Worm (Caenorhabditis elegans) whole organism, midembryonic: ENCODE data around the gene ZC239.4.
"Not testable (repeated sequence)": the region's sequence is repeated elsewhere in the genome, so short reads cannot be mapped to it uniquely, and the experiment has no call there.

ENCODE experiments used
- T22C8.4 ChIP-seq: fragments of 200-800 bp; sonication (Bioruptor generic); IDR thresholded peaks from 2 replicates; pipeline ENCODE4 v1.3.6; 2022; ENCODE audit warnings: missing genetic modification characterization, missing compliant biosample characterization
- cog-1 ChIP-seq: sonication (generic microtip); optimal IDR thresholded peaks from 2 replicates; lab custom pipeline; 2016; ENCODE audit warnings: missing genetic modification characterization, missing compliant biosample characterization
- flt-1 ChIP-seq: fragments of 200-800 bp; sonication (Bioruptor generic); IDR thresholded peaks from 2 replicates; pipeline ENCODE4 v1.3.6; 2022; ENCODE audit warnings: missing genetic modification characterization, missing compliant biosample characterization
- klf-2 ChIP-seq: fragments of 200-800 bp; sonication (Bioruptor generic); conservative IDR thresholded peaks from 2 replicates; pipeline ENCODE4 v1.3.6; 2022; ENCODE audit warnings: missing genetic modification reagents, missing genetic modification characterization, missing compliant biosample characterization
- med-1 ChIP-seq: sonication (generic microtip); optimal IDR thresholded peaks from 2 replicates; lab custom pipeline; 2017; ENCODE audit warnings: missing genetic modification characterization, mild to moderate bottlenecking, missing compliant biosample characterization, antibody characterized with exemption, missing genetic modification reagents; ENCODE audit not compliant: insufficient read depth
- ref-1 ChIP-seq: fragments of 200-800 bp; sonication (Bioruptor generic); conservative IDR thresholded peaks from 2 replicates; pipeline ENCODE4 v1.3.6; 2022; ENCODE audit warnings: missing genetic modification reagents, missing genetic modification characterization, missing compliant biosample characterization
- tab-1 ChIP-seq: fragments of 200-800 bp; sonication (Bioruptor generic); IDR thresholded peaks from 2 replicates; pipeline ENCODE4 v1.3.6; 2022; ENCODE audit warnings: missing genetic modification characterization, missing compliant biosample characterization
- ztf-23 ChIP-seq: fragments of 200-800 bp; sonication (Bioruptor generic); IDR thresholded peaks from 2 replicates; pipeline ENCODE4 v1.3.6; 2022; ENCODE audit warnings: missing genetic modification reagents, missing genetic modification characterization, missing compliant biosample characterization
- ztf-29 ChIP-seq: fragments of 200-800 bp; sonication (Bioruptor generic); IDR thresholded peaks from 2 replicates; pipeline ENCODE4 v1.3.6; 2022; ENCODE audit warnings: missing genetic modification reagents, missing genetic modification characterization, missing compliant biosample characterization

The ZC239.4 gene

DNA sequence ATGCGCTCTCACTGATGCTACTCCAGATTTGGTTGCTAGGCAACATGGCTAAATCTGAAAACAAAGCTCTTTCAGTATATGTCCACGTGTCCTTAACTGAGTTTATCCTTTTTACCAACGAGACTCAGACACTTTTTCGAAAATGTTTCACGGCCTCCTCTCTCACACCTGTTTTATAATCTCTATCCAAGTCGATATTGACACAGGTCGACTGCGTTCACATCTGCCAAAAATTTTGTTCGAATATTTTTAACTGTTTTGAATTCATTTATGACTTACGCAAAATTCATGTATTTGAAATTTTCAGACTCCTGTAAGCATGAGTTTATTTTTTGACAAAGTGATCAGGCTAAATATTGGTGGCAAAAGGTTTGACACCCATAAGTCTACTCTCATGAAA lies 1.8 kb downstream of the ZC239.4 start, which contains the start of gene ZC239.3:
ZC239.3 (plus strand) TSS at position 301 of the 400 bp plus-strand sequence.
- not testable (repeated sequence) for TF ChIP-seq ztf-29 (GFP tag; lab: Robert Waterston, UW); cog-1 (tag; lab: Kevin White, UChicago); klf-2 (GFP tag; lab: Robert Waterston, UW)

DNA sequence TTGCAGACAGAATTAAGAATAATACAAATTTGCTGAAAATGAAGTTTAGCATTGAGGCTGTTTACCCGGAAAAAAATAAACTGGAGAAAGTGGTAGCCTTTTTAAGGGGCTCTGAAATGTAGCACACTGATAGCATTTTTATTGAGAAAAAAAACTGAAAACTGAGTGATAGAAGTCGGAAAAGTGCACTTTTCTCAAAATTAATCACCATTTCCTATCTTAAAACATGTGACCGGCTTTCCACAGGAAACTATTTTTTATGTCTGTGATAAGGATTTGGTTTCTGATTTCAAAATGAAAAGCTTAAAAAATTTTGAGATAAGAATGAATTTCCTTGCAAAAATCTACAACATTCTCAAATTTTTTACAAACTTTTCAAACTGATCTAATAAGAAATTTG lies 6.7 kb downstream of the ZC239.4 start, which contains the start of gene ZC239.22:
ZC239.22 (minus strand) TSS at position 101 of the 400 bp plus-strand sequence.
- no peak for TF ChIP-seq ref-1
- TF ChIP-seq flt-1 (GFP tag; lab: Robert Waterston, UW): no peak
- TF ChIP-seq ztf-29 (GFP tag; lab: Robert Waterston, UW): no peak
- TF ChIP-seq T22C8.4 (GFP tag; lab: Robert Waterston, UW): no peak
- no peak for TF ChIP-seq ztf-23
- no peak for TF ChIP-seq med-1
- no peak for TF ChIP-seq cog-1 (tag; lab: Kevin White, UChicago)
- no peak for TF ChIP-seq klf-2 (GFP tag; lab: Robert Waterston, UW)
- TF ChIP-seq tab-1 (GFP tag; lab: Robert Waterston, UW): no peak

DNA sequence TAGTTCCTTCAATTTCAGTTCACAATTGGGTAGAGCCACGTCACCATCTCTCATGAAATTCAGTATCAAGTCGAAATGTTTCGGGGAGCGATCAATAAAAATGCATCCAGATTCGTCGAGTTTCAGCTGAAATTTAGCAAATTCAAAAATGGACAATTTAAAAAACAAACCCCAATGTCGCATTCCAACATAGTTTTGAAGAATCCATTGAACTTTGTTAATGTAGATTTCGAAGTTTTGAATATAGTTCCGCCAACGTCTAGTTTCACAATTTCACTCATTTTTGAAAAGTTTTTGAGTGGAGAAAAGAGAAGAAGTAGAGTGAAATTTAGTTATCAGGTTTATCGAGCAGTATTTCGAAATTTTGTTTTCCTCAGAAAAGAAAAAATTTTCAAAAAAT lies 7.7 kb downstream of the ZC239.4 start, which contains the start of gene ZC239.14:
ZC239.14 (minus strand) TSS at position 305 of the 400 bp plus-strand sequence.
- TF ChIP-seq cog-1 (tag; lab: Kevin White, UChicago): no peak
- TF ChIP-seq tab-1 (GFP tag; lab: Robert Waterston, UW): no peak
- TF ChIP-seq flt-1 (GFP tag; lab: Robert Waterston, UW): no peak
- TF ChIP-seq ref-1: no peak
- no peak for TF ChIP-seq T22C8.4 (GFP tag; lab: Robert Waterston, UW)
- no peak for TF ChIP-seq ztf-23
- TF ChIP-seq ztf-29 (GFP tag; lab: Robert Waterston, UW): no peak
- no peak for TF ChIP-seq med-1
- TF ChIP-seq klf-2 (GFP tag; lab: Robert Waterston, UW): no peak

DNA sequence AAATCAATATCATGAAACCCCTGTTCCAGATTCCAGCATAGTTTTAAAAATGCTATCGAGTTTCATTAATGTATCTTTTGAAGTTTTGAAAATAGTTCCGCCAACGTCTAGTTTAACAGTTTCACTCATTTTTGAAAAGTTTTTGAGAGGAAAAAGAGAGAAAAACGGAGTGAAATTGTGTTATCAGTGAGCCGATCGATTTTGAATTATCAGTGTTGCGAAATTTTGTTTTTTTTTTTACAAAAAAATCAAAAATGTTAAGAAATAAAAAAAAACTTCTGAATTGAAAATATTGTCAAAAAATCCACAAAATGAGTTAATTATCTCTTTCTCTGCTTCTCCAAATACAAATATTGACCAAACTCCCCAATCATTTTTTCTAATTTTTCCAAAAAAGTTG lies 8.7 kb downstream of the ZC239.4 start, which contains the start of gene ZC239.13:
ZC239.13 (minus strand) TSS at position 154 of the 400 bp plus-strand sequence.
- no peak for TF ChIP-seq ztf-23
- no peak for TF ChIP-seq med-1
- TF ChIP-seq cog-1 (tag; lab: Kevin White, UChicago): no peak
- no peak for TF ChIP-seq klf-2 (GFP tag; lab: Robert Waterston, UW)
- TF ChIP-seq ztf-29 (GFP tag; lab: Robert Waterston, UW): no peak
- no peak for TF ChIP-seq T22C8.4 (GFP tag; lab: Robert Waterston, UW)
- TF ChIP-seq tab-1 (GFP tag; lab: Robert Waterston, UW): no peak

DNA sequence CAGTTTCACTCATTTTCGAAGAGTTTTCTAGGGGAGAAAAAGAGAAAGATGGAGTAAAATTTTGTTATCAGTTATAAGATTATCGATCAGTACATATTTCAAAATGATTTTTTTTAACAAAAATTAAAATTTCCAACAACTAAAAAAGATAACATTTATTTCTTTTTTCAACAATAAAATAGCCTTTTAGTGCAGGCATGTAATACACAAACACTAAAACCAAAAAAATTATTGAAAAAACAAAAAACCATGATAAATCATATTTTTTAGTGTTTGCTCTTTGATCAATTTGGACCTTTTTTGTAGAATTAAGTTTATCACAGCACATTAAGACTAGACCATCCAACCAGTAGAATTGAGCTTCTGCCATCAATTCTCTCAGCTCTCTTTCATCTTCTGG lies 10.6 kb downstream of the ZC239.4 start, which contains the start of gene ZC239.15:
ZC239.15 (minus strand) TSS at position 101 of the 400 bp plus-strand sequence.
- TF ChIP-seq tab-1 (GFP tag; lab: Robert Waterston, UW) (no peak), cog-1 (tag; lab: Kevin White, UChicago) (no peak), med-1 (no peak), klf-2 (GFP tag; lab: Robert Waterston, UW) (no peak), ztf-23 (no peak), ref-1 (no peak), ztf-29 (GFP tag; lab: Robert Waterston, UW) (no peak), flt-1 (GFP tag; lab: Robert Waterston, UW) (no peak), T22C8.4 (GFP tag; lab: Robert Waterston, UW) (no peak)

DNA sequence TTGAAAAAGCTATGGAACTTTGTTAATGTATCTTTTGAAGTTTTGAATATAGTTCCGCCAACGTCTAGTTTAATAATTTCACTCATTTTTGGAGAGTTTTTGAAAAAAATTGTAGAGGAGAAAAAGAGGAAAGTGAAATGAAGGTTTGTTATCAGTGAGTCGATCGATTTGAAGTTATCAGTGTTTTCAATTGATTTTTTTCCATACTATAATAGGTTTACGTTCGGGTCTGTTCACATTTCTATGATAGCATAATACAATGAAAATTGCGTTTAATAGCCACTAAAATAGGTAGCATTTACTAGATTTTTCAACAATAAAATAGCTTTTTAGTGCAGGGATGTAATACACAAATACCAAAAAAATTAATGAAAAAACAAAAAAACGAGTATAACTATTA lies 11.2 kb downstream of the ZC239.4 start, which contains the start of gene ZC239.16:
ZC239.16 (minus strand) TSS at position 120 of the 400 bp plus-strand sequence.
- TF ChIP-seq ztf-29 (GFP tag; lab: Robert Waterston, UW) (no peak), klf-2 (GFP tag; lab: Robert Waterston, UW) (no peak), ztf-23 (no peak), med-1 (no peak), T22C8.4 (GFP tag; lab: Robert Waterston, UW) (no peak), tab-1 (GFP tag; lab: Robert Waterston, UW) (no peak), flt-1 (GFP tag; lab: Robert Waterston, UW) (no peak), ref-1 (no peak), cog-1 (tag; lab: Kevin White, UChicago) (no peak)

DNA sequence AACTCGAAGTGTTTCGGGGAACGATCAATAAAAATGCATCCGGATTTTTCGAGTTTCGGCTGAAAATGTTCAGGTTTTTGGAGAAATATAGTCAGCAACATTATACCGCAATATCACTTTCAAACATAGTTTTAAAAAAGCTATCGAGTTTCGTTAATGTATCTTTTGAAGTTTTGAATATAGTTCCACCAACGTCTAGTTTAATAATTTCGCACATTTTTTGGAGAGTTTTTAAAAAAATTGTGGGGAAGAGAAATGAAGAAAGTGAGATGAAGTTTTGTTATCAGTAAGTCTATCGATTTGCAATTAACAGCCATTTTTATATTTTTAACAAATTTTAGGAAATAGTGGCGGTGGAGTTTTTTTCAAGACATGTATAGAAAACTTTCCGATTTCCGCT lies 11.8 kb downstream of the ZC239.4 start, which contains the start of gene ZC239.17:
ZC239.17 (minus strand) TSS at position 101 of the 400 bp plus-strand sequence.
- no peak for TF ChIP-seq med-1
- TF ChIP-seq ztf-23: no peak
- no peak for TF ChIP-seq ztf-29 (GFP tag; lab: Robert Waterston, UW)

DNA sequence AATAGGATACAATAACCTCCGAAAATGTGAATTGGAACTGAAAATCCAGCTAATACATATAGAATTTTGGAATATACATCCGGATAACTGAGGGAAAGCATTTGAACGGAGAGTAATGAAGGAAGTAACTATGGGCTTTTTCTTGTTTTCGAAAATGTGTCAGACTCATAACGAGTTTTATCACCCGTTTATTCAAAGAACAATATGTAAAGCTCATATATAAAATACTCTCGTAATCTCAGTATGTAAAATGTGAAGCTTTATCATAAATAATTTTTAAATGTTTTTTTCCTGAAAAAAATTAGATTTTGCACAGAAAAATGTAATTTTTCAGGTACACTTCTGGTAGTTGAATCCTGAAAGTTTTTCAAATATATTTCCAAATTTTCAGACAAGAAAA lies 16.4 kb downstream of the ZC239.4 start, which contains the start of gene srh-297:
srh-297 (minus strand) TSS at position 101 of the 400 bp plus-strand sequence.
- TF ChIP-seq flt-1 (GFP tag; lab: Robert Waterston, UW) (no peak), ztf-23 (no peak)

DNA sequence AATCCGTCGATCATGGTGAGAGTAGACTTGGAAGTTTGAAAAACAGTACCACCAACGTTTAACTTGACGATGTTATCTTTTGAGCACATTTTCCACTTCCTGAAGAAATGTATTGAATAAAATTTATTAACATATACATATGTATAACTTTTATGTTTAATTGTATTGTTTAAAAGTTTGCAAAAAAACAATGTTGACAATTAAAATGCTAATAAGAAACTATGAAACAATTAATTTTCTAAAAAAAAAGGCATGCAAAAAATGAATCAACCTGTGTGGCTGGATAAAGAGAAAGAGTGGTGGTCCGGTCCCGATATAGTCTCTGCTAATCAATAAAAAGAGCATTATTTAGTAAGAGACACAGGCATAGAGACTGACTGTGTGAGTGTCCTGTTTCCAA lies 20.7 kb downstream of the ZC239.4 start, which contains the start of gene C17F4.8:
C17F4.8 (minus strand) TSS at position 101 of the 400 bp plus-strand sequence.
- no peak for TF ChIP-seq tab-1 (GFP tag; lab: Robert Waterston, UW)
- no peak for TF ChIP-seq ztf-23
- TF ChIP-seq ztf-29 (GFP tag; lab: Robert Waterston, UW): no peak
- no peak for TF ChIP-seq med-1
- TF ChIP-seq klf-2 (GFP tag; lab: Robert Waterston, UW): no peak
- TF ChIP-seq T22C8.4 (GFP tag; lab: Robert Waterston, UW): no peak
- no peak for TF ChIP-seq ref-1
- TF ChIP-seq flt-1 (GFP tag; lab: Robert Waterston, UW): no peak
- TF ChIP-seq cog-1 (tag; lab: Kevin White, UChicago): no peak

DNA sequence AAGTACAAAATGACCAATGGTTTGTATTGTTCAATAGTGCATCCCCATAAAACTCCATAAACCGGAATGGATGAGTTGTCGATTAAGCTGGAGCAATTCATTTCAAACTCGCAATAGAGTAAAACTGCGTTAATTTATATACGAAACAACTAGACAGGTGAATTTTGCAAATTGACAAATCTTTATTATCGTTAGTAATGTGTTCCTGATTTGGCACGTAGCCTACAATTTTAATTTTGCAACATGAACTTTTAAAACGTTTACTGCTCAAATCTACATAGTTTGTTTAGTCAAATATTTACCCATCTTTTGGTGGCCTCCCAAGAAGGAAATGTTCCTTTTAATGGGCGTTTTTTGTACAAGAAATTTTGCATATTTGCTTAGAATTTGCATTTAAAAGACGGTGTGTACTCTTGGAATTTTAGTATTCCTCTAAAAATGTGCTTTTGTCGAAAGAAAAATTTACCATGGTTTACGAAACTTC lies 23.1 kb downstream of the ZC239.4 start, which contains the start of the genes srz-67 and C17F4.11:
srz-67 (minus strand) TSS at position 101 of the 484 bp plus-strand sequence.
C17F4.11 (plus strand) TSS at position 434 of the 484 bp plus-strand sequence.
- TF ChIP-seq klf-2 (GFP tag; lab: Robert Waterston, UW) (no peak), ztf-23 (no peak), cog-1 (tag; lab: Kevin White, UChicago) (no peak), tab-1 (GFP tag; lab: Robert Waterston, UW) (no peak), ref-1 (no peak), ztf-29 (GFP tag; lab: Robert Waterston, UW) (no peak), med-1 (no peak), flt-1 (GFP tag; lab: Robert Waterston, UW) (no peak), T22C8.4 (GFP tag; lab: Robert Waterston, UW) (no peak)
